Fruit fly (Drosophila melanogaster) whole organism, embryonic: ENCODE measurements around the gene Sirt4.

Experiments used
- Bdp1 ChIP-seq: fragments of 200-800 bp; sonication (Bioruptor generic); optimal IDR thresholded peaks from 3 replicates; lab custom pipeline; 2016; ENCODE audit warnings: missing biosample characterization, missing genetic modification characterization
- Bgb ChIP-seq: fragments of 200-800 bp; sonication (Bioruptor generic); IDR thresholded peaks from 2 replicates; pipeline ENCODE4 v1.3.6; 2022; ENCODE audit warnings: missing biosample characterization, missing genetic modification characterization; ENCODE audit not compliant: partially characterized antibody
- CG11247 ChIP-seq: fragments of 200-800 bp; sonication (Bioruptor generic); IDR thresholded peaks from 2 replicates; pipeline ENCODE4 v1.3.6; 2022; ENCODE audit warnings: missing biosample characterization, missing genetic modification characterization
- CG11723 ChIP-seq: fragments of 200-800 bp; sonication (Bioruptor generic); optimal IDR thresholded peaks from 2 replicates; lab custom pipeline; 2017; ENCODE audit warnings: missing biosample characterization, mild to moderate bottlenecking, missing genetic modification characterization
- CG12219 ChIP-seq: fragments of 200-800 bp; sonication (Bioruptor generic); optimal IDR thresholded peaks from 3 replicates; lab custom pipeline; 2018; ENCODE audit warnings: missing biosample characterization, mild to moderate bottlenecking, missing genetic modification characterization
- CG12236 ChIP-seq: fragments of 200-800 bp; sonication (Bioruptor generic); optimal IDR thresholded peaks from 2 replicates; lab custom pipeline; 2016; ENCODE audit warnings: missing biosample characterization, missing genetic modification characterization
- CG13296 ChIP-seq: fragments of 200-800 bp; sonication (Bioruptor generic); optimal IDR thresholded peaks from 3 replicates; lab custom pipeline; 2018; ENCODE audit warnings: missing biosample characterization, mild to moderate bottlenecking, missing genetic modification characterization
- CG13424 ChIP-seq: fragments of 200-800 bp; sonication (Bioruptor generic); optimal IDR thresholded peaks from 2 replicates; lab custom pipeline; 2019; ENCODE audit warnings: missing biosample characterization, mild to moderate bottlenecking, missing genetic modification characterization, moderate library complexity
- CG14710 ChIP-seq: fragments of 200-800 bp; sonication (Bioruptor generic); optimal IDR thresholded peaks from 3 replicates; lab custom pipeline; 2019; ENCODE audit warnings: missing biosample characterization, mild to moderate bottlenecking, missing genetic modification characterization, moderate library complexity
- CG15011 ChIP-seq: fragments of 200-800 bp; sonication (Bioruptor generic); optimal IDR thresholded peaks from 3 replicates; lab custom pipeline; 2018; ENCODE audit warnings: missing biosample characterization, mild to moderate bottlenecking, missing genetic modification characterization
- CG15479 ChIP-seq: fragments of 200-800 bp; sonication (Bioruptor generic); optimal IDR thresholded peaks from 3 replicates; lab custom pipeline; 2019; ENCODE audit warnings: missing biosample characterization, mild to moderate bottlenecking, missing genetic modification characterization, moderate library complexity
- CG1792 ChIP-seq: fragments of 200-800 bp; sonication (Bioruptor generic); optimal IDR thresholded peaks from 2 replicates; lab custom pipeline; 2016; ENCODE audit warnings: missing biosample characterization, missing genetic modification characterization
- CG18262 ChIP-seq: fragments of 200-800 bp; optimal IDR thresholded peaks from 3 replicates; lab custom pipeline; 2019; ENCODE audit warnings: missing biosample characterization, mild to moderate bottlenecking, missing genetic modification characterization, moderate library complexity
- CG2199 ChIP-seq: fragments of 200-800 bp; sonication (Bioruptor generic); IDR thresholded peaks from 3 replicates; pipeline ENCODE4 v1.3.6; 2022; ENCODE audit warnings: missing biosample characterization, missing genetic modification characterization
- CG3065 ChIP-seq: fragments of 200-800 bp; sonication (Bioruptor generic); optimal IDR thresholded peaks from 2 replicates; lab custom pipeline; 2016; ENCODE audit warnings: missing biosample characterization, missing genetic modification characterization
- CG31388 ChIP-seq: fragments of 200-800 bp; sonication (Bioruptor generic); optimal IDR thresholded peaks from 2 replicates; lab custom pipeline; 2016; ENCODE audit warnings: missing biosample characterization, missing genetic modification characterization
- CG34422 ChIP-seq: fragments of 200-800 bp; sonication (Bioruptor generic); IDR thresholded peaks from 3 replicates; pipeline ENCODE4 v1.3.6; 2022; ENCODE audit warnings: missing biosample characterization, missing genetic modification characterization
- CG3995 ChIP-seq: fragments of 200-800 bp; sonication (Bioruptor generic); optimal IDR thresholded peaks from 3 replicates; lab custom pipeline; 2016; ENCODE audit warnings: missing biosample characterization, missing genetic modification characterization
- CG6175 ChIP-seq: fragments of 200-800 bp; sonication (Bioruptor generic); IDR thresholded peaks from 3 replicates; pipeline ENCODE4 v1.3.6; 2022; ENCODE audit warnings: missing biosample characterization, missing genetic modification characterization
- CG6813 ChIP-seq: fragments of 200-800 bp; sonication (Bioruptor generic); optimal IDR thresholded peaks from 2 replicates; lab custom pipeline; 2017; ENCODE audit warnings: missing biosample characterization, missing genetic modification characterization, mild to moderate bottlenecking, moderate library complexity, missing genetic modification reagents
- CG8089 ChIP-seq: fragments of 200-800 bp; sonication (Bioruptor generic); optimal IDR thresholded peaks from 3 replicates; lab custom pipeline; 2016; ENCODE audit warnings: missing biosample characterization, missing genetic modification characterization
- CG8290 ChIP-seq, 3 experiments: fragments of 200-800 bp; sonication (Bioruptor generic); optimal IDR thresholded peaks; 2 replicates each; lab custom pipeline; 2016 to 2019; ENCODE audit warnings: missing biosample characterization in 3 of 3, missing genetic modification characterization in 3 of 3, mild to moderate bottlenecking in 2 of 3, moderate library complexity in 1 of 3
- CG9876 ChIP-seq: fragments of 200-800 bp; sonication (Bioruptor generic); optimal IDR thresholded peaks from 2 replicates; lab custom pipeline; 2016; ENCODE audit warnings: missing biosample characterization, missing genetic modification characterization
- E2f2 ChIP-seq: fragments of 200-800 bp; sonication (Bioruptor generic); IDR thresholded peaks from 2 replicates; pipeline ENCODE4 v1.3.6; 2022; ENCODE audit warnings: missing biosample characterization, missing genetic modification characterization
- Ets97D ChIP-seq: fragments of 200-800 bp; sonication (Bioruptor generic); optimal IDR thresholded peaks from 3 replicates; lab custom pipeline; 2016; ENCODE audit warnings: missing biosample characterization, missing genetic modification characterization
- Mrtf ChIP-seq: fragments of 200-800 bp; sonication (Bioruptor generic); IDR thresholded peaks from 3 replicates; pipeline ENCODE4 v1.3.6; 2022; ENCODE audit warnings: missing biosample characterization, missing genetic modification characterization
- Nf-YC ChIP-seq: fragments of 200-800 bp; optimal IDR thresholded peaks from 3 replicates; lab custom pipeline; 2019; ENCODE audit warnings: missing biosample characterization, mild to moderate bottlenecking, missing genetic modification characterization, moderate library complexity
- Stat92E ChIP-seq, 3 experiments: fragments of >200 bp in 2 of 3; fragments of 200-800 bp in 1 of 3; sonication (Bioruptor generic) in 1 of 3; optimal IDR thresholded peaks; 2 replicates each; lab custom pipeline; 2017 to 2019; ENCODE audit warnings: missing biosample characterization in 3 of 3, missing genetic modification characterization in 3 of 3, mild to moderate bottlenecking in 1 of 3, moderate library complexity in 1 of 3
- ac ChIP-seq: fragments of 200-800 bp; sonication (Bioruptor generic); optimal IDR thresholded peaks from 3 replicates; lab custom pipeline; 2017; ENCODE audit warnings: missing biosample characterization, mild to moderate bottlenecking, missing genetic modification characterization
- ap ChIP-seq: fragments of 200-800 bp; sonication (Bioruptor generic); IDR thresholded peaks from 2 replicates; pipeline ENCODE4 v1.3.6; 2022; ENCODE audit warnings: missing biosample characterization, missing genetic modification characterization
- chn ChIP-seq: fragments of 200-800 bp; sonication (Bioruptor generic); optimal IDR thresholded peaks from 2 replicates; lab custom pipeline; 2016; ENCODE audit warnings: missing biosample characterization, missing genetic modification characterization
- gsb ChIP-seq: fragments of 200-800 bp; sonication (Bioruptor generic); IDR thresholded peaks from 2 replicates; pipeline ENCODE4 v1.3.6; 2022; ENCODE audit warnings: missing biosample characterization, missing genetic modification characterization
- hbn ChIP-seq: fragments of 200-800 bp; sonication (Bioruptor generic); IDR thresholded peaks from 2 replicates; pipeline ENCODE4 v1.3.6; 2022; ENCODE audit warnings: missing biosample characterization, missing genetic modification characterization; ENCODE audit not compliant: partially characterized antibody
- kni ChIP-seq: fragments of 200-800 bp; sonication (Bioruptor generic); optimal IDR thresholded peaks from 3 replicates; lab custom pipeline; 2017; ENCODE audit warnings: mild to moderate bottlenecking, missing biosample characterization, missing genetic modification reagents, missing genetic modification characterization
- lab ChIP-seq: fragments of 200-800 bp; sonication (Bioruptor generic); optimal IDR thresholded peaks from 3 replicates; lab custom pipeline; 2017; ENCODE audit warnings: missing biosample characterization, missing genetic modification characterization, mild to moderate bottlenecking, moderate library complexity, missing genetic modification reagents
- lilli ChIP-seq: fragments of 200-800 bp; sonication (Bioruptor generic); optimal IDR thresholded peaks from 3 replicates; lab custom pipeline; 2016; ENCODE audit warnings: missing biosample characterization, missing genetic modification characterization
- lmd ChIP-seq: fragments of 200-800 bp; sonication (Bioruptor generic); IDR thresholded peaks from 2 replicates; pipeline ENCODE4 v1.3.6; 2022; ENCODE audit warnings: missing biosample characterization, missing genetic modification characterization
- nerfin-1 ChIP-seq: fragments of 200-800 bp; sonication (Bioruptor generic); optimal IDR thresholded peaks from 3 replicates; lab custom pipeline; 2019; ENCODE audit warnings: missing biosample characterization, mild to moderate bottlenecking, missing genetic modification characterization, moderate library complexity
- nom ChIP-seq: fragments of 200-800 bp; sonication (Bioruptor generic); optimal IDR thresholded peaks from 2 replicates; lab custom pipeline; 2017; ENCODE audit warnings: missing biosample characterization, missing genetic modification characterization, mild to moderate bottlenecking, moderate library complexity, missing genetic modification reagents
- pb ChIP-seq: fragments of 200-800 bp; sonication (Bioruptor generic); optimal IDR thresholded peaks from 3 replicates; lab custom pipeline; 2016; ENCODE audit warnings: missing biosample characterization, missing genetic modification characterization
- prd ChIP-seq, 3 experiments: fragments of >200 bp in 2 of 3; fragments of 200-800 bp in 1 of 3; sonication (Bioruptor generic) in 1 of 3; optimal IDR thresholded peaks in 2 of 3; IDR thresholded peaks in 1 of 3; 2 replicates in 2 of 3; 3 replicates in 1 of 3; pipeline versions ENCODE4 v1.3.6 to Lab custom; 2017 to 2022; ENCODE audit warnings: missing biosample characterization in 1 of 3, missing genetic modification characterization in 1 of 3
- pros ChIP-seq: fragments of 200-800 bp; sonication (Bioruptor generic); optimal IDR thresholded peaks from 3 replicates; lab custom pipeline; 2019; ENCODE audit warnings: missing biosample characterization, mild to moderate bottlenecking, missing genetic modification characterization, moderate library complexity
- repo ChIP-seq: fragments of 200-800 bp; sonication (Bioruptor generic); optimal IDR thresholded peaks from 2 replicates; lab custom pipeline; 2016; ENCODE audit warnings: missing biosample characterization, missing genetic modification characterization
- ro ChIP-seq: fragments of 200-800 bp; sonication (Bioruptor generic); IDR thresholded peaks from 2 replicates; pipeline ENCODE4 v1.3.6; 2022; ENCODE audit warnings: missing biosample characterization, missing genetic modification characterization
- tap ChIP-seq: fragments of 200-800 bp; optimal IDR thresholded peaks from 3 replicates; lab custom pipeline; 2019; ENCODE audit warnings: missing biosample characterization, mild to moderate bottlenecking, missing genetic modification characterization, moderate library complexity
- tup ChIP-seq: fragments of 200-800 bp; sonication (Bioruptor generic); optimal IDR thresholded peaks from 2 replicates; lab custom pipeline; 2016; ENCODE audit warnings: missing biosample characterization, mild to moderate bottlenecking, missing genetic modification characterization, moderate library complexity
- unpg ChIP-seq: fragments of 200-800 bp; sonication (Bioruptor generic); optimal IDR thresholded peaks from 3 replicates; lab custom pipeline; 2018; ENCODE audit warnings: missing biosample characterization, mild to moderate bottlenecking, missing genetic modification characterization, moderate library complexity

The Sirt4 gene

DNA sequence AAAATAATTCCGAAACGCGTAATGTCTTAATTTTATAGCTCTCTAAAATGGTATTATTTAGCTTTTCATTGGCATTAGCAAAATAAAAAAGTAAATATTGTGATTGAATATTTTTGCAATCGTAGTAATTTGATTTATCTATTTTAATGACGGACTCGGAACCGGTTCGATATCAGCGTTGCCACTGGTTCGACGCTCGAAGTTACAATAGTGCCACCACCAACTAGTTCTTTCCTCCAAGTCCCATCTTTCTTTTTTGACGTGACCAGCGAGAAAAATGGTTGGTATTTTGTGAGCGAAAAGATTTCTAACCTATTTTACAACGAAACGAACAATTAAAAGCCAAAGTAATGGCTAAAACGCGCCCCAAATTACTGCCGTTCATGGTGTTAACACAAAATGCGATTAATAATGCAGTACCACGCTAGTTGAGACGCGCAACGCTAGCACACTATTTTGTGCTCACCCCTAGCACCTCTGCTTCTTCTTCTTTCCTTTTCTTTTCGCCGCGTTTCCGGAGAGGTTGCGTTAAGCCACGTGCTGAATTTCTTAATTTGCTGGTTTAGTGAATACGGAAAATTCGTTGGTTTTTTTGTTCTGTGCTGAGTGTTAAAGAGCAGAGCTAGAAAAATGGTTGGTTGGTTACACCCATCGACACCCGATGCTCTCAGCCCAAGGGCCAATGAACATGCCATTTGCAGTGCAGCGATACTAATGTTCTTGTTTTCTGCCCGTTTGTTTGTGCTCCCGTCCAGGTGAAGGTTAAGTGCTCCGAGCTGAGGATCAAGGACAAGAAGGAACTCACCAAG, 6.7 kb upstream of the Sirt4 start, which contains the start of gene RpL35 (continued):
- TF ChIP-seq CG9876 (GFP tag; lab: Kevin White, UChicago) (no peak), ro (GFP tag; lab: Robert Waterston, UW) (no peak), CG2199 (no peak), kni (peak; percentile 68), CG3065 (no peak), lilli (GFP tag; lab: Kevin White, UChicago) (peak; percentile 58), nom (GFP tag; lab: Kevin White, UChicago) (peak; percentile 77), unpg (GFP tag; lab: Kevin White, UChicago) (peak; percentile 46), CG11247 (GFP tag; lab: Robert Waterston, UW) (peak; percentile 27; the same call in 1 of the 2 replicates), CG15479 (GFP tag; lab: Kevin White, UChicago) (no peak), CG13296 (GFP tag; lab: Kevin White, UChicago) (peak; percentile 71), E2f2 (peak; percentile 41), CG12219 (peak; percentile 52), Ets97D (GFP tag; lab: Kevin White, UChicago) (peak; percentile 95), CG31388 (GFP tag; lab: Kevin White, UChicago) (no peak), tap (tag; lab: Kevin White, UChicago) (no peak), ac (no peak), pros (GFP tag; lab: Kevin White, UChicago) (no peak), CG13424 (tag; lab: Kevin White, UChicago) (peak; percentile 9), Bgb (GFP tag; lab: Robert Waterston, UW) (peak; percentile 29; the same call in 1 of the 2 replicates), CG34422 (GFP tag; lab: Robert Waterston, UW) (peak; percentile 47; the same call in 1 of the 3 replicates), tup (GFP tag; lab: Kevin White, UChicago) (no peak), CG15011 (GFP tag; lab: Kevin White, UChicago) (no peak), repo (GFP tag; lab: Kevin White, UChicago) (no peak), pb (GFP tag; lab: Kevin White, UChicago) (no peak), ap (no peak), CG3995 (GFP tag; lab: Kevin White, UChicago) (peak; percentile 62), hbn (peak; percentile 48; the same call in 1 of the 2 replicates), CG18262 (peak; percentile 36), CG8290 (GFP tag; optimal IDR thresholded peaks at IDR 0.05; lab: Kevin White, UChicago) (no peak), CG8290 (tag; optimal IDR thresholded peaks at IDR 0.05; lab: Kevin White, UChicago) (peak in 1 of 2 experiments; percentile 41), lab (GFP tag; lab: Kevin White, UChicago) (peak; percentile 79), CG8089 (GFP tag; lab: Kevin White, UChicago) (peak; percentile 28), lmd (no peak), nerfin-1 (peak; percentile 57), CG11723 (no peak), CG12236 (peak; percentile 17), CG14710 (tag; lab: Kevin White, UChicago) (peak; percentile 37), Stat92E (GFP tag; optimal IDR thresholded peaks at IDR 0.05; lab: Kevin White, UChicago) (no peak), prd (optimal IDR thresholded peaks at IDR 0.05; lab: Kevin White, UChicago) (no peak), prd (GFP tag; IDR thresholded peaks at IDR 0.05; lab: Robert Waterston, UW) (no peak; the same call in 2 of the 3 replicates), gsb (no peak), CG6175 (no peak), Nf-YC (tag; lab: Kevin White, UChicago) (peak; percentile 30), CG6813 (GFP tag; lab: Kevin White, UChicago) (peak; percentile 45), Bdp1 (GFP tag; lab: Kevin White, UChicago) (no peak), chn (GFP tag; lab: Kevin White, UChicago) (peak; percentile 27), Mrtf (GFP tag; lab: Robert Waterston, UW) (no peak), CG1792 (GFP tag; lab: Kevin White, UChicago) (no peak)
